Worm (Caenorhabditis elegans): ENCODE measurements around the gene paml-1.

The paml-1 gene

DNA sequence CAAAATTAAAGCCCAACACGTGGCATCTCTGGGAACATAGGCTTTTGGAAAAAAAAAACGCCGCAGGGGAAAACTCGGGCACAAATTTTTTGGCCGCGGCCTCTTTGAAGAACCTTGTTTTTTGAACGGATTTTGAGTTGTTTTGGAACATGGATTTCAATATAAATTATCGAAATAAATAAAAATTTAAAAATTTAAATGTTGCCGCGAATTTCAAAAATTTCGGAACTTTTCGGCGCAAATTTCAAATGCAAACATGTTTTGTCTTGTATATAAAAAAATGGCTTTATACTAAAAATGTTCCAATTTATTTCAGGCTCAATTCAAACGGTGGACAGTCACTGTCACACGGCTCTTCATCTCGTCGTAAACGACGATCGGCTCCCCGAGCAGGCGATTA is 10.1 kb upstream of the paml-1 start:
- no peak for TF ChIP-seq ces-1 (GFP tag; optimal IDR thresholded peaks at IDR 0.05)
- no peak for TF ChIP-seq sptf-1 (tag; optimal IDR thresholded peaks at IDR 0.05)
- no peak for TF ChIP-seq drap-1 (GFP tag; optimal IDR thresholded peaks at IDR 0.05)
- no peak for TF ChIP-seq nhr-12 (tag; optimal IDR thresholded peaks at IDR 0.05)
- no peak for TF ChIP-seq nhr-2 (tag; optimal IDR thresholded peaks at IDR 0.05)
- TF ChIP-seq mls-2 (tag; optimal IDR thresholded peaks at IDR 0.05): no peak
- TF ChIP-seq tbx-8 (GFP tag; optimal IDR thresholded peaks at IDR 0.05): no peak
- no peak for TF ChIP-seq unc-39 (tag; optimal IDR thresholded peaks at IDR 0.05)
- TF ChIP-seq mab-5 (tag; optimal IDR thresholded peaks at IDR 0.05): no peak
- TF ChIP-seq ceh-83 (GFP tag; optimal IDR thresholded peaks at IDR 0.05): no peak
- no peak for TF ChIP-seq ceh-43 (GFP tag; optimal IDR thresholded peaks at IDR 0.05)
- no peak for TF ChIP-seq pha-4 (tag; optimal IDR thresholded peaks at IDR 0.05)
- TF ChIP-seq snpc-4 (tag; optimal IDR thresholded peaks at IDR 0.05): no peak
- TF ChIP-seq cnd-1 (tag; optimal IDR thresholded peaks at IDR 0.05): no peak
- TF ChIP-seq blmp-1 (tag; optimal IDR thresholded peaks at IDR 0.05): no peak

DNA sequence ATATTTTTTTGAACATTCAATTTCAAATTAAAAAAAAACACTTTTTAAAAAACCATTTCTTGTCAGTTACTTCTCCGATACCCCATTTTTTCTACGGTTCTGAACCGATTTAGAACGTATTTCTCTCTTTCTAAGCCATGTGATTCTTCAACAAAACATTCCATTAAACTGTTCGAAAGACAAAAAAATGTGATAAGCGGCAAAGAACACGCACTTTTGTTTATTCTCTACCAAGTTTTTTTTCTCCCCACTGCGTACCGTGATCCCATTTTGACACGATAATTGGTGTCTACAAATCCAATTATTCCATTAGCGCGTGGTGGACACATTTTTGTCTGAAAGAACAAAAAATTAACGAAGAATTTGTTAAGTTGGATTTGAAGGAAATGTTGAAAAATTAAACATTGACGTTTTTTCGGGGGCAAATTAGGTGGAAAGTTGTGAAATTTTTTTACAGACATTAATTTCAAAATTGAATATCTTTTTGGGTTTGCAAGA is 7.5 kb upstream of the paml-1 start:
- TF ChIP-seq elt-1 (tag; optimal IDR thresholded peaks at IDR 0.05; ENCODE audit: borderline replicate concordance, insufficient read depth): no peak
- no peak for TF ChIP-seq lin-32 (GFP tag; optimal IDR thresholded peaks at IDR 0.05)
- no peak for TF ChIP-seq pha-4 (tag; optimal IDR thresholded peaks at IDR 0.05)
- no peak for TF ChIP-seq nhr-28 (tag; optimal IDR thresholded peaks at IDR 0.05)
- TF ChIP-seq snpc-4 (tag; optimal IDR thresholded peaks at IDR 0.05): no peak
- TF ChIP-seq elt-3 (tag; optimal IDR thresholded peaks at IDR 0.05): no peak
- no peak for TF ChIP-seq flh-1 (GFP tag; optimal IDR thresholded peaks at IDR 0.05)
- no peak for TF ChIP-seq unc-62 (GFP tag; optimal IDR thresholded peaks at IDR 0.05)

- TF ChIP-seq nhr-237 (tag; optimal IDR thresholded peaks at IDR 0.05) (no peak), ceh-43 (GFP tag; optimal IDR thresholded peaks at IDR 0.05) (no peak), mep-1 (tag; optimal IDR thresholded peaks at IDR 0.05) (no peak), mls-2 (tag; optimal IDR thresholded peaks at IDR 0.05) (no peak)
These were observed 6.2 kb upstream of the paml-1 start for ce11 chrIII:10240073-10240472.

DNA sequence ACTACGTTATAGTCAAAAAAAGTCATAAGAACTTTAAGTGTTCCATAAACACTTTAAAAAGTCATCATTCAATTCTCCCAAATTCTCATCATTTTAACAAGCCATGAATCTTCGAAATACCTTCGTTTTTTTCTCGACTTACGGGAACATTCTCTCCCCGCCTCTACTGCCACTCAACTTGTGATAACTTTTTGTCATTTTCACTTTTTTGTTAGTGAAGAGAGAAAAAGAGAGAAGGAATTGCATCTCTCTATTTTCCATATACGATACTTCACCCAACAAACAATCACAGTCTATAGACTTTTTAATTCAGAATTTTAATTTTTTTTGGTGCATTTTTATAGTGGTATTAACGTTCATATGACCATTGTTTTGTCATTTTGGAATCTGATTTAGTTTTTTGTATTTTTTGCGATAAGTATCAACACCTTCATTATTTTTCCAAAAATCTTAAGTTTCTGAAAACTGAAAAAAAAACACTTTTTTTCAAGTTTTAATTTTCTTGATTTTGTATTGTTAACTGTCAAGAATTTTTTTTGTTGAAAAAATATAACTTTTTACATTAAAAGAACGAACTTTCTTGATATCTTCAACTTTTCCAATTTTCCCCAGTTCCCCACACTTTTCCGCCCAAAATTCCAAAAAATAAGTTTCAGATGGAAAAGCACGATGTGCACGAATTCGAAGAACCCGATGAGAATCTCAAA is 4.7 kb upstream of the paml-1 start, which contains the start of gene Y70G10A.3:
Y70G10A.3 (plus strand) TSS at position 657 of the 707 bp plus-strand sequence.
- no peak for TF ChIP-seq cnd-1 (tag; optimal IDR thresholded peaks at IDR 0.05)
- TF ChIP-seq nhr-237 (tag; optimal IDR thresholded peaks at IDR 0.05): no peak
- TF ChIP-seq ceh-83 (GFP tag; optimal IDR thresholded peaks at IDR 0.05): no peak
- TF ChIP-seq drap-1 (GFP tag; optimal IDR thresholded peaks at IDR 0.05): no peak
- TF ChIP-seq lsy-2 (tag; optimal IDR thresholded peaks at IDR 0.05): no peak
- TF ChIP-seq nhr-28 (tag; optimal IDR thresholded peaks at IDR 0.05): no peak
- no peak for TF ChIP-seq sptf-1 (tag; optimal IDR thresholded peaks at IDR 0.05)
- no peak for TF ChIP-seq elt-3 (tag; optimal IDR thresholded peaks at IDR 0.05)

- TF ChIP-seq nhr-28 (tag; optimal IDR thresholded peaks at IDR 0.05) (no peak), ceh-43 (GFP tag; optimal IDR thresholded peaks at IDR 0.05) (no peak), drap-1 (GFP tag; optimal IDR thresholded peaks at IDR 0.05) (no peak)
These were observed 2.5 kb upstream of the paml-1 start for ce11 chrIII:10236291-10236871.

ce11 chrIII:10231641-10232040 is 2.2 kb downstream of the paml-1 start:
- no peak for TF ChIP-seq unc-62 (GFP tag; optimal IDR thresholded peaks at IDR 0.05)
- TF ChIP-seq sem-2 (GFP tag; optimal IDR thresholded peaks at IDR 0.05): no peak
- TF ChIP-seq ces-1 (GFP tag; optimal IDR thresholded peaks at IDR 0.05): no peak
- no peak for TF ChIP-seq ceh-43 (GFP tag; optimal IDR thresholded peaks at IDR 0.05)
- TF ChIP-seq ham-2 (GFP tag; optimal IDR thresholded peaks at IDR 0.05): no peak
- TF ChIP-seq elt-3 (tag; optimal IDR thresholded peaks at IDR 0.05): no peak
- no peak for TF ChIP-seq zip-8 (tag; optimal IDR thresholded peaks at IDR 0.05)
- TF ChIP-seq nhr-76 (tag; optimal IDR thresholded peaks at IDR 0.05): no peak
- TF ChIP-seq cnd-1 (tag; optimal IDR thresholded peaks at IDR 0.05): no peak

Measured in whole organism, mixed stage, embryonic.